Fruit fly (Drosophila melanogaster): ENCODE data around the gene Uxt.

DNA sequence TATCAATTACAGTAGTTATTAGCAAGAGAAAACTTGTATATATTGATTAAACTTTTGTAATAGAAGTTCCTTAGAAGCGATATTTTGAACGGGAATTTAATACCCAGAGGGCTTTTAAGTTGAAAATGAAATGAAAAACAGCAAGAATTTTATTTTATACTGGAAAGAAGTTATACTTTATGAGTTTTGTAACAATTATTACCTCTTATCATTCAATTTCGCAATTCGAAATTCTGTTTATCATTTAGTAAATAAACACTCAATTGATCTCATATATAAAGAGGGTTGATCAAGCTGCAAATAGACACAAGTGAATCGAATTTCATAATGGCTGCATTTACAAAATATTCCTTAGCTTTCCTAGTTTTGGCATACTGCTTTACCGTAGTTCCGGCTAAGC lies 28.3 kb downstream of the Uxt start, which contains the start of gene CG15263:
- TF ChIP-seq Dll (optimal IDR thresholded peaks at IDR 0.05), result no peak
- no peak for TF ChIP-seq usp (GFP tag; optimal IDR thresholded peaks at IDR 0.05)
- no peak for TF ChIP-seq CG8478 (optimal IDR thresholded peaks at IDR 0.05)
- no peak for TF ChIP-seq psq (optimal IDR thresholded peaks at IDR 0.05)

Measured in whole organism.